Fruit fly (Drosophila melanogaster): Measurements from ENCODE around the gene CG17544.

The CG17544 gene

dm6 chr2L:19364622-19365021 is 33.7 kb downstream of the CG17544 start (continued):
- TF ChIP-seq nmo (GFP tag; optimal IDR thresholded peaks at IDR 0.05) (peak; percentile 2), CG4424 (GFP tag; optimal IDR thresholded peaks at IDR 0.05) (peak; percentile 26), Mad (GFP tag; optimal IDR thresholded peaks at IDR 0.05) (no peak), vfl (GFP tag; optimal IDR thresholded peaks at IDR 0.05) (no peak), CG7357 (GFP tag; IDR thresholded peaks at IDR 0.05) (0 out of 3 replicates have a peak, but pooled peaks have one; percentile 27), Fer1 (GFP tag; optimal IDR thresholded peaks at IDR 0.05) (peak; percentile 5), CG10267 (tag; optimal IDR thresholded peaks at IDR 0.05) (peak; percentile 7), odd (GFP tag; optimal IDR thresholded peaks at IDR 0.05) (peak; percentile 14), CG10274 (GFP tag; optimal IDR thresholded peaks at IDR 0.05) (peak; percentile 86), CG17328 (GFP tag; IDR thresholded peaks at IDR 0.05) (0 out of 2 replicates have a peak, but pooled peaks have one; percentile 21), gem (tag; optimal IDR thresholded peaks at IDR 0.05) (peak; percentile 64), cg (GFP tag; optimal IDR thresholded peaks at IDR 0.05) (no peak), Xrp1 (GFP tag; IDR thresholded peaks at IDR 0.05) (peak; percentile 37; the same call in 1 of the 2 replicates), jing (GFP tag; optimal IDR thresholded peaks at IDR 0.05) (no peak), Nf-YC (tag; optimal IDR thresholded peaks at IDR 0.05) (no peak), lilli (GFP tag; optimal IDR thresholded peaks at IDR 0.05) (peak; percentile 3), CoRest (tag; optimal IDR thresholded peaks at IDR 0.05) (peak; percentile 31), CG31441 (GFP tag; IDR thresholded peaks at IDR 0.05) (peak; percentile 43), bcd (GFP tag; optimal IDR thresholded peaks at IDR 0.05) (peak; percentile 30), ro (GFP tag; IDR thresholded peaks at IDR 0.05) (no peak), CrebB (tag; optimal IDR thresholded peaks at IDR 0.05) (no peak), grau (tag; optimal IDR thresholded peaks at IDR 0.05) (peak; percentile 34), D19A (tag; optimal IDR thresholded peaks at IDR 0.05) (peak; percentile 84), CG11504 (tag; optimal IDR thresholded peaks at IDR 0.05) (peak; percentile 38), CG18262 (tag; optimal IDR thresholded peaks at IDR 0.05) (peak; percentile 35), bsh (GFP tag; optimal IDR thresholded peaks at IDR 0.05) (peak in 1 of 2 experiments; percentile 22), Hmr (GFP tag; optimal IDR thresholded peaks at IDR 0.05) (peak; percentile 45), Ada2b (GFP tag; IDR thresholded peaks at IDR 0.05) (no peak), Asciz (GFP tag; optimal IDR thresholded peaks at IDR 0.05) (peak; percentile 6), HLH4C (GFP tag; IDR thresholded peaks at IDR 0.05; ENCODE audit: partially characterized antibody) (no peak), H15 (GFP tag; IDR thresholded peaks at IDR 0.05) (no peak), lov (optimal IDR thresholded peaks at IDR 0.05) (no peak), lov (GFP tag; IDR thresholded peaks at IDR 0.05) (no peak), HmgD (GFP tag; optimal IDR thresholded peaks at IDR 0.05) (no peak), az2 (GFP tag; optimal IDR thresholded peaks at IDR 0.05) (peak; percentile 25), sens (GFP tag) (peak; percentile 72), CG17359 (tag; optimal IDR thresholded peaks at IDR 0.05) (peak; percentile 21), row (GFP tag; IDR thresholded peaks at IDR 0.05) (peak; percentile 48; the same call in 2 of the 3 replicates), CG12236 (GFP tag; optimal IDR thresholded peaks at IDR 0.05) (no peak), CG15696 (tag; optimal IDR thresholded peaks at IDR 0.05) (peak; percentile 45), CG10979 (tag; optimal IDR thresholded peaks at IDR 0.05) (peak; percentile 38), unc-4 (GFP tag; IDR thresholded peaks at IDR 0.05; ENCODE audit: partially characterized antibody) (no peak), dmrt99B (tag; optimal IDR thresholded peaks at IDR 0.05) (peak; percentile 29), CG7556 (GFP tag; optimal IDR thresholded peaks at IDR 0.05) (peak; percentile 14), Sox102F (GFP tag; optimal IDR thresholded peaks at IDR 0.05) (peak; percentile 1), CG15601 (tag; optimal IDR thresholded peaks at IDR 0.05) (peak; percentile 15), cwo (GFP tag; optimal IDR thresholded peaks at IDR 0.05) (peak; percentile 35), HHEX (GFP tag; optimal IDR thresholded peaks at IDR 0.05) (peak; percentile 26), onecut (GFP tag; IDR thresholded peaks at IDR 0.05) (no peak), CG15269 (tag; optimal IDR thresholded peaks at IDR 0.05) (peak; percentile 34)
